Worm (Caenorhabditis elegans): ENCODE measurements around the gene clh-5.

Gene clh-5

ce11 chrII:9054604-9055003, 43.8 kb downstream of the clh-5 start, which contains the start of gene chmp-7 (continued):
- TF ChIP-seq nhr-84 (tag; optimal IDR thresholded peaks at IDR 0.05) (no peak), unc-98 (GFP tag; IDR thresholded peaks at IDR 0.05) (0 out of 2 replicates have a peak, but pooled peaks have one; percentile 65), elt-2 (tag; optimal IDR thresholded peaks at IDR 0.05) (no peak), grh-1 (GFP tag; IDR thresholded peaks at IDR 0.05) (peak; percentile 50; the same call in 1 of the 2 replicates), nhr-28 (tag; optimal IDR thresholded peaks at IDR 0.05) (no peak), pag-3 (tag; optimal IDR thresholded peaks at IDR 0.05; ENCODE audit: borderline replicate concordance, insufficient read depth) (peak; percentile 74), mef-2 (tag; optimal IDR thresholded peaks at IDR 0.05) (peak; percentile 16), nhr-71 (tag; optimal IDR thresholded peaks at IDR 0.05) (peak; percentile 91), nhr-77 (tag; optimal IDR thresholded peaks at IDR 0.05) (peak; percentile 81), pax-3 (tag; optimal IDR thresholded peaks at IDR 0.05) (peak; percentile 27), tlp-1 (tag; optimal IDR thresholded peaks at IDR 0.05) (no peak), ztf-4 (tag; optimal IDR thresholded peaks at IDR 0.05) (peak; percentile 70), swsn-7 (tag; optimal IDR thresholded peaks at IDR 0.05) (peak; percentile 87), ceh-8 (GFP tag; optimal IDR thresholded peaks at IDR 0.05) (peak; percentile 22), unc-86 (tag; optimal IDR thresholded peaks at IDR 0.05) (peak; percentile 82), lin-35 (GFP tag; optimal IDR thresholded peaks at IDR 0.05) (peak; percentile 90 to 93), sox-4 (tag; optimal IDR thresholded peaks at IDR 0.05) (peak; percentile 31), ces-1 (GFP tag; optimal IDR thresholded peaks at IDR 0.05) (peak; percentile 57), nhr-85 (tag) (peak; percentile 92), dsc-1 (tag; optimal IDR thresholded peaks at IDR 0.05) (peak; percentile 71), ama-1 (optimal IDR thresholded peaks at IDR 0.05) (peak; percentile 23), ztf-11 (tag; optimal IDR thresholded peaks at IDR 0.05) (peak in 1 of 2 experiments; percentile 58), hlh-17 (GFP tag; optimal IDR thresholded peaks at IDR 0.05; ENCODE audit: borderline replicate concordance) (no peak), unc-62 (GFP tag; optimal IDR thresholded peaks at IDR 0.05) (no peak), nhr-11 (tag; optimal IDR thresholded peaks at IDR 0.05) (no peak), lin-39 (tag; optimal IDR thresholded peaks at IDR 0.05) (peak; percentile 61), ets-5 (GFP tag; IDR thresholded peaks at IDR 0.05) (no peak), Y116A8C.19 (tag; optimal IDR thresholded peaks at IDR 0.05; ENCODE audit: borderline replicate concordance) (no peak), nhr-237 (tag; optimal IDR thresholded peaks at IDR 0.05) (peak; percentile 30), snpc-4 (tag; optimal IDR thresholded peaks at IDR 0.05) (peak; percentile 78), nhr-12 (tag; optimal IDR thresholded peaks at IDR 0.05) (no peak), lin-15B (tag; optimal IDR thresholded peaks at IDR 0.05) (peak; percentile 81), mab-9 (GFP tag; IDR thresholded peaks at IDR 0.05) (peak; percentile 44; the same call in 1 of the 2 replicates), snu-23 (GFP tag; optimal IDR thresholded peaks at IDR 0.05) (peak; percentile 92), zag-1 (tag; optimal IDR thresholded peaks at IDR 0.05) (peak; percentile 52)

- no peak for TF ChIP-seq jun-1 (tag; optimal IDR thresholded peaks at IDR 0.05)
- no peak for TF ChIP-seq efl-1 (optimal IDR thresholded peaks at IDR 0.05)
- peak in 1 of 2 experiments; percentile 71 for TF ChIP-seq efl-1 (GFP tag; optimal IDR thresholded peaks at IDR 0.05 in 1 of 2)
These were observed 44.8 kb downstream of the clh-5 start, which contains the start of gene T24B8.7 for ce11 chrII:9053564-9053963. Gene T24B8.7, minus strand, starts transcription at chrII:9053664.
